Worm (Caenorhabditis elegans): ENCODE data around the gene C46C2.2.

ce11 chrIV:9267581-9267980 lies 50.1 kb downstream of the C46C2.2 start:
- TF ChIP-seq sea-1 (GFP tag; conservative IDR thresholded peaks at IDR 0.05), result no peak
- TF ChIP-seq ceh-13 (GFP tag; optimal IDR thresholded peaks at IDR 0.05), result no peak
- TF ChIP-seq hmbx-1 (tag; optimal IDR thresholded peaks at IDR 0.05), result no peak
- TF ChIP-seq flt-1 (GFP tag; IDR thresholded peaks at IDR 0.05), result no peak
- TF ChIP-seq aly-1 (tag; optimal IDR thresholded peaks at IDR 0.05), result no peak
- no peak for TF ChIP-seq ama-1 (optimal IDR thresholded peaks at IDR 0.05)
- no peak for TF ChIP-seq ceh-36 (tag; optimal IDR thresholded peaks at IDR 0.05)
- peak; percentile 72 for TF ChIP-seq hmg-4 (GFP tag; optimal IDR thresholded peaks at IDR 0.05)

All from whole organism, early embryonic.